Worm (Caenorhabditis elegans) whole organism, young adult: Measurements from ENCODE around the gene K09C8.8.
A peak's percentile ranks its signal among the peaks of the same experiment; 100 is the strongest.

Source experiments
- B0035.1 ChIP-seq: sonication (generic microtip); optimal IDR thresholded peaks from 2 replicates; lab custom pipeline; 2016; ENCODE audit warnings: missing genetic modification characterization, mild to moderate bottlenecking, missing compliant biosample characterization, missing genotype, missing genetic modification reagents
- C06A6.2 ChIP-seq: fragments of 200-800 bp; sonication (Bioruptor generic); conservative IDR thresholded peaks from 2 replicates; pipeline ENCODE4 v1.3.6; 2022; ENCODE audit warnings: missing genetic modification characterization, missing compliant biosample characterization
- C17E4.6 ChIP-seq: fragments of 200-800 bp; sonication (Bioruptor generic); IDR thresholded peaks from 2 replicates; pipeline ENCODE4 v1.3.6; 2022; ENCODE audit warnings: missing genetic modification reagents, missing genetic modification characterization, missing compliant biosample characterization
- F57C9.4 ChIP-seq: sonication (generic microtip); optimal IDR thresholded peaks from 2 replicates; lab custom pipeline; 2017; ENCODE audit warnings: mild to moderate bottlenecking, missing genetic modification characterization, missing compliant biosample characterization
- K11D2.4 ChIP-seq: fragments of 200-800 bp; sonication (Bioruptor generic); IDR thresholded peaks from 2 replicates; pipeline ENCODE4 v1.3.6; 2022; ENCODE audit warnings: missing genetic modification reagents, missing genetic modification characterization, missing compliant biosample characterization
- aptf-2 ChIP-seq: fragments of 200-800 bp; sonication (Bioruptor generic); conservative IDR thresholded peaks from 2 replicates; pipeline ENCODE4 v1.3.6; 2022; ENCODE audit warnings: missing genetic modification reagents, missing genetic modification characterization, missing compliant biosample characterization
- atf-7 ChIP-seq: sonication (generic microtip); optimal IDR thresholded peaks from 2 replicates; lab custom pipeline; 2017; ENCODE audit warnings: mild to moderate bottlenecking, missing genetic modification characterization, missing compliant biosample characterization
- cebp-1 ChIP-seq, 2 experiments: fragments of 200-800 bp in 1 of 2; sonication (Bioruptor generic) in 1 of 2; sonication (generic microtip) in 1 of 2; IDR thresholded peaks in 1 of 2; optimal IDR thresholded peaks in 1 of 2; 2 replicates each; pipeline versions ENCODE4 v1.3.6 to Lab custom; 2017 to 2022; ENCODE audit warnings: missing compliant biosample characterization in 2 of 2, missing genetic modification characterization in 2 of 2, mild to moderate bottlenecking in 1 of 2, missing genetic modification reagents in 1 of 2, moderate library complexity in 1 of 2
- cebp-2 ChIP-seq: fragments of 200-800 bp; sonication (Bioruptor generic); IDR thresholded peaks from 2 replicates; pipeline ENCODE4 v1.3.6; 2022; ENCODE audit warnings: missing genetic modification characterization, missing compliant biosample characterization
- ceh-79 ChIP-seq: sonication (generic microtip); optimal IDR thresholded peaks from 2 replicates; lab custom pipeline; 2017; ENCODE audit warnings: mild to moderate bottlenecking, missing genetic modification characterization, missing compliant biosample characterization
- ceh-91 ChIP-seq: fragments of 200-800 bp; sonication (Bioruptor generic); IDR thresholded peaks from 2 replicates; pipeline ENCODE4 v1.3.6; 2022; ENCODE audit warnings: missing genetic modification reagents, missing genetic modification characterization, missing compliant biosample characterization
- dox-1 ChIP-seq: fragments of 200-800 bp; sonication (Bioruptor generic); IDR thresholded peaks from 2 replicates; pipeline ENCODE4 v1.3.6; 2022; ENCODE audit warnings: missing genetic modification reagents, missing genetic modification characterization, missing compliant biosample characterization
- egl-18 ChIP-seq: fragments of 200-800 bp; sonication (Bioruptor generic); IDR thresholded peaks from 2 replicates; pipeline ENCODE4 v1.3.6; 2022; ENCODE audit warnings: missing genetic modification reagents, missing genetic modification characterization, missing compliant biosample characterization
- egl-44 ChIP-seq: fragments of 200-800 bp; sonication (Bioruptor generic); IDR thresholded peaks from 2 replicates; pipeline ENCODE4 v1.3.6; 2022; ENCODE audit warnings: missing genetic modification reagents, missing genetic modification characterization, missing compliant biosample characterization
- egrh-3 ChIP-seq: fragments of 200-800 bp; sonication (Bioruptor generic); IDR thresholded peaks from 2 replicates; pipeline ENCODE4 v1.3.6; 2022; ENCODE audit warnings: missing genetic modification reagents, missing genetic modification characterization, missing compliant biosample characterization
- ekl-4 ChIP-seq: fragments of 200-800 bp; sonication (Bioruptor generic); IDR thresholded peaks from 2 replicates; pipeline ENCODE4 v1.3.6; 2022; ENCODE audit warnings: missing genetic modification reagents, missing genetic modification characterization, missing compliant biosample characterization
- gei-17 ChIP-seq: fragments of 200-800 bp; sonication (Bioruptor generic); optimal IDR thresholded peaks from 2 replicates; lab custom pipeline; 2018; ENCODE audit warnings: mild to moderate bottlenecking, missing genetic modification characterization, missing compliant biosample characterization
- hmg-1.2 ChIP-seq: fragments of 200-800 bp; sonication (Bioruptor generic); IDR thresholded peaks from 2 replicates; pipeline ENCODE4 v1.3.6; 2022; ENCODE audit warnings: missing genetic modification reagents, missing genetic modification characterization, missing compliant biosample characterization
- lin-35 ChIP-seq, 3 experiments: fragments of 150-350 bp in 2 of 3; sonication (generic microtip) in 1 of 3; optimal IDR thresholded peaks; 2 replicates each; lab custom pipeline; 2014 to 2018; ENCODE audit warnings: missing biosample characterization in 3 of 3, missing genetic modification characterization in 3 of 3, missing genetic modification reagents in 3 of 3
- lin-54 ChIP-seq: fragments of 200-800 bp; sonication (Bioruptor generic); optimal IDR thresholded peaks from 2 replicates; lab custom pipeline; 2018; ENCODE audit warnings: mild to moderate bottlenecking, missing genetic modification characterization, missing compliant biosample characterization
- lir-1 ChIP-seq: fragments of 200-800 bp; sonication (Bioruptor generic); conservative IDR thresholded peaks from 2 replicates; pipeline ENCODE4 v1.3.6; 2022; ENCODE audit warnings: missing genetic modification reagents, missing genetic modification characterization, missing compliant biosample characterization
- madf-6 ChIP-seq: fragments of 200-800 bp; sonication (Bioruptor generic); IDR thresholded peaks from 2 replicates; pipeline ENCODE4 v1.3.6; 2022; ENCODE audit warnings: missing genetic modification reagents, missing genetic modification characterization, missing compliant biosample characterization
- madf-8 ChIP-seq: fragments of 200-800 bp; sonication (Bioruptor generic); conservative IDR thresholded peaks from 2 replicates; pipeline ENCODE4 v1.3.6; 2022; ENCODE audit warnings: missing genetic modification reagents, missing genetic modification characterization, missing compliant biosample characterization
- mes-4 ChIP-seq: sonication (generic microtip); optimal IDR thresholded peaks from 2 replicates; lab custom pipeline; 2016; ENCODE audit warnings: missing genotype, missing genetic modification characterization, missing compliant biosample characterization
- nfya-2 ChIP-seq: fragments of 200-800 bp; sonication (Bioruptor generic); IDR thresholded peaks from 2 replicates; pipeline ENCODE4 v1.3.6; 2022; ENCODE audit warnings: missing genetic modification reagents, missing genetic modification characterization, missing compliant biosample characterization
- nhr-27 ChIP-seq: fragments of 200-800 bp; sonication (Bioruptor generic); optimal IDR thresholded peaks from 2 replicates; lab custom pipeline; 2018; ENCODE audit warnings: mild to moderate bottlenecking, missing genetic modification characterization, moderate library complexity, missing compliant biosample characterization
- nhr-80 ChIP-seq: sonication (generic microtip); optimal IDR thresholded peaks from 2 replicates; lab custom pipeline; 2016; ENCODE audit warnings: missing genetic modification characterization, missing compliant biosample characterization
- repo-1 ChIP-seq: sonication (generic microtip); optimal IDR thresholded peaks from 2 replicates; lab custom pipeline; 2017; ENCODE audit warnings: mild to moderate bottlenecking, missing genetic modification characterization, missing compliant biosample characterization
- tbp1 ChIP-seq: fragments of 200-800 bp; sonication (Bioruptor generic); optimal IDR thresholded peaks from 2 replicates; lab custom pipeline; 2018; ENCODE audit warnings: mild to moderate bottlenecking, missing genetic modification characterization, missing compliant biosample characterization
- zfh-2 ChIP-seq: fragments of 200-800 bp; sonication (Bioruptor generic); conservative IDR thresholded peaks from 2 replicates; pipeline ENCODE4 v1.3.6; 2022; ENCODE audit warnings: missing genetic modification reagents, missing genetic modification characterization, missing compliant biosample characterization
- ztf-18 ChIP-seq: sonication (generic microtip); optimal IDR thresholded peaks from 2 replicates; lab custom pipeline; 2016; ENCODE audit warnings: missing genotype, mild to moderate bottlenecking, missing genetic modification characterization, missing compliant biosample characterization
- ztf-22 ChIP-seq: fragments of 200-800 bp; sonication (Bioruptor generic); optimal IDR thresholded peaks from 2 replicates; lab custom pipeline; 2018; ENCODE audit warnings: mild to moderate bottlenecking, missing genetic modification characterization, moderate library complexity, missing compliant biosample characterization
- ztf-26 ChIP-seq: sonication (generic microtip); optimal IDR thresholded peaks from 2 replicates; lab custom pipeline; 2017; ENCODE audit warnings: missing genetic modification characterization, missing compliant biosample characterization

The K09C8.8 gene

ce11 chrX:10982051-10982450, 11.3 kb downstream of the K09C8.8 start, which contains the start of gene ver-4 (continued):
- no peak for TF ChIP-seq lin-35 (GFP tag; optimal IDR thresholded peaks at IDR 0.05; lab: Kevin White, UChicago)
- TF ChIP-seq ceh-91 (GFP tag; lab: Robert Waterston, UW), result no peak
- no peak for TF ChIP-seq C06A6.2 (GFP tag; lab: Robert Waterston, UW)
- no peak for TF ChIP-seq zfh-2 (GFP tag; lab: Robert Waterston, UW)
- no peak for TF ChIP-seq madf-6 (GFP tag; lab: Robert Waterston, UW)
- no peak for TF ChIP-seq dox-1 (GFP tag; lab: Robert Waterston, UW)
- TF ChIP-seq mes-4 (tag; lab: Kevin White, UChicago), result no peak
- no peak for TF ChIP-seq cebp-2
- TF ChIP-seq, all 124 proteins: peak for 0

ce11 chrX:10989286-10989685, 18.6 kb downstream of the K09C8.8 start:
- TF ChIP-seq B0035.1 (no peak), cebp-1 (GFP tag; IDR thresholded peaks at IDR 0.05; lab: Robert Waterston, UW) (no peak), cebp-1 (tag; optimal IDR thresholded peaks at IDR 0.05; lab: Kevin White, UChicago) (no peak), nfya-2 (no peak), K11D2.4 (no peak), gei-17 (GFP tag; lab: Kevin White, UChicago) (no peak), C17E4.6 (no peak), madf-8 (no peak), egl-18 (no peak), aptf-2 (GFP tag; lab: Robert Waterston, UW) (no peak), F57C9.4 (tag; lab: Kevin White, UChicago) (no peak), nhr-27 (tag; lab: Kevin White, UChicago) (no peak), lin-54 (no peak), ztf-26 (tag; lab: Kevin White, UChicago) (no peak), nhr-80 (no peak), atf-7 (tag; lab: Kevin White, UChicago) (no peak), repo-1 (no peak), ztf-18 (tag; lab: Kevin White, UChicago) (no peak), ekl-4 (no peak), lir-1 (no peak), hmg-1.2 (GFP tag; lab: Robert Waterston, UW) (no peak)

- TF ChIP-seq ceh-79 (tag; lab: Kevin White, UChicago) (no peak), tbp1 (GFP tag; lab: Kevin White, UChicago) (no peak), K11D2.4 (no peak), ztf-22 (GFP tag; lab: Kevin White, UChicago) (no peak), ekl-4 (0 out of 2 replicates have a peak, but pooled peaks have one; percentile 39), nhr-80 (peak; percentile 47)
These were observed 19.6 kb downstream of the K09C8.8 start for ce11 chrX:10990159-10990854.

- no peak for TF ChIP-seq egl-44 (GFP tag; lab: Robert Waterston, UW)
- TF ChIP-seq egrh-3, result no peak
- TF ChIP-seq, all 124 proteins: peak for 0
These were observed 20.1 kb downstream of the K09C8.8 start for ce11 chrX:10990855-10991176.
